Worm (Caenorhabditis elegans) whole organism, L3 larva: ENCODE measurements around the gene B0244.16.

Source experiments
- R02D3.7 ChIP-seq: fragments of 150-350 bp; optimal IDR thresholded peaks from 2 replicates; lab custom pipeline; 2014; ENCODE audit warnings: missing biosample characterization, missing genetic modification characterization
- ZK546.5 ChIP-seq: sonication (generic microtip); optimal IDR thresholded peaks from 2 replicates; lab custom pipeline; 2017; ENCODE audit warnings: missing biosample characterization, missing genetic modification characterization
- ama-1 ChIP-seq: fragments of 150-350 bp; optimal IDR thresholded peaks from 2 replicates; lab custom pipeline; 2018
- ceh-16 ChIP-seq: sonication (generic microtip); optimal IDR thresholded peaks from 2 replicates; lab custom pipeline; 2017; ENCODE audit warnings: missing biosample characterization, missing genetic modification characterization
- ceh-82 ChIP-seq: fragments of 150-350 bp; optimal IDR thresholded peaks from 2 replicates; lab custom pipeline; 2014; ENCODE audit warnings: missing biosample characterization, missing genetic modification characterization
- ceh-9 ChIP-seq: sonication (generic microtip); optimal IDR thresholded peaks from 2 replicates; lab custom pipeline; 2018; ENCODE audit warnings: missing biosample characterization, missing genetic modification characterization
- daf-12 ChIP-seq: fragments of 150-350 bp; optimal IDR thresholded peaks from 2 replicates; lab custom pipeline; 2014; ENCODE audit warnings: missing biosample characterization, missing genetic modification reagents, missing genetic modification characterization
- egl-27 ChIP-seq: sonication (generic microtip); optimal IDR thresholded peaks from 4 replicates; lab custom pipeline; 2017; ENCODE audit warnings: missing biosample characterization, missing genetic modification reagents, missing genetic modification characterization
- egl-5 ChIP-seq: fragments of 150-350 bp; optimal IDR thresholded peaks from 2 replicates; lab custom pipeline; 2017; ENCODE audit warnings: missing biosample characterization, missing genetic modification reagents, missing genetic modification characterization, inconsistent platforms
- elt-1 ChIP-seq: fragments of 150-350 bp; optimal IDR thresholded peaks from 2 replicates; lab custom pipeline; 2014; ENCODE audit warnings: missing biosample characterization, missing genetic modification characterization
- elt-2 ChIP-seq: sonication (generic microtip); optimal IDR thresholded peaks from 2 replicates; lab custom pipeline; 2016; ENCODE audit warnings: missing genetic modification reagents, mild to moderate bottlenecking, missing genetic modification characterization, missing compliant biosample characterization
- elt-3 ChIP-seq, 3 experiments: fragments of 150-350 bp in 1 of 3; sonication (generic microtip) in 2 of 3; optimal IDR thresholded peaks; 2 replicates in 2 of 3; 4 replicates in 1 of 3; lab custom pipeline; 2014 to 2017; ENCODE audit warnings: missing biosample characterization in 3 of 3, missing genetic modification characterization in 3 of 3
- eor-1 ChIP-seq, 2 experiments: fragments of 150-350 bp; optimal IDR thresholded peaks; 2 replicates each; lab custom pipeline; 2014 to 2018; ENCODE audit warnings: missing biosample characterization in 2 of 2, missing genetic modification characterization in 2 of 2
- fkh-2 ChIP-seq: fragments of 150-350 bp; optimal IDR thresholded peaks from 2 replicates; lab custom pipeline; 2014; ENCODE audit warnings: missing biosample characterization, missing genetic modification reagents, missing genetic modification characterization
- fos-1 ChIP-seq: fragments of 150-350 bp; optimal IDR thresholded peaks from 2 replicates; lab custom pipeline; 2014; ENCODE audit warnings: missing biosample characterization, missing genetic modification characterization
- hmg-11 ChIP-seq: sonication (generic microtip); optimal IDR thresholded peaks from 2 replicates; lab custom pipeline; 2016; ENCODE audit warnings: missing genetic modification characterization, missing compliant biosample characterization
- jun-1 ChIP-seq: fragments of 150-350 bp; optimal IDR thresholded peaks from 2 replicates; lab custom pipeline; 2014; ENCODE audit warnings: missing biosample characterization, missing genetic modification reagents, missing genetic modification characterization
- lin-15B ChIP-seq: fragments of 150-350 bp; optimal IDR thresholded peaks from 2 replicates; lab custom pipeline; 2014; ENCODE audit warnings: missing biosample characterization, missing genetic modification characterization
- lin-39 ChIP-seq: fragments of 150-350 bp; optimal IDR thresholded peaks from 2 replicates; lab custom pipeline; 2018; ENCODE audit warnings: missing biosample characterization, missing genetic modification reagents, missing genetic modification characterization
- lsy-12 ChIP-seq: sonication (generic microtip); optimal IDR thresholded peaks from 2 replicates; lab custom pipeline; 2016; ENCODE audit warnings: mild to moderate bottlenecking, missing genetic modification characterization, missing compliant biosample characterization
- mdl-1 ChIP-seq: fragments of 150-350 bp; optimal IDR thresholded peaks from 2 replicates; lab custom pipeline; 2014; ENCODE audit warnings: missing biosample characterization, missing genetic modification characterization
- nfya-1 ChIP-seq: sonication (generic microtip); optimal IDR thresholded peaks from 2 replicates; lab custom pipeline; 2017; ENCODE audit warnings: missing genetic modification characterization, mild to moderate bottlenecking, missing compliant biosample characterization, antibody characterized with exemption, moderate library complexity; ENCODE audit not compliant: insufficient read depth
- nhr-11 ChIP-seq: fragments of 150-350 bp; optimal IDR thresholded peaks from 2 replicates; lab custom pipeline; 2014; ENCODE audit warnings: missing biosample characterization, missing genetic modification characterization
- nhr-12 ChIP-seq: fragments of 150-350 bp; optimal IDR thresholded peaks from 2 replicates; lab custom pipeline; 2014; ENCODE audit warnings: missing biosample characterization, missing genetic modification characterization
- nhr-23 ChIP-seq: fragments of 150-350 bp; optimal IDR thresholded peaks from 2 replicates; lab custom pipeline; 2014; ENCODE audit warnings: missing biosample characterization, missing genetic modification reagents, missing genetic modification characterization
- nhr-237 ChIP-seq: fragments of 150-350 bp; optimal IDR thresholded peaks from 2 replicates; lab custom pipeline; 2014; ENCODE audit warnings: missing biosample characterization, missing genetic modification characterization
- nhr-25 ChIP-seq: sonication (generic microtip); optimal IDR thresholded peaks from 2 replicates; lab custom pipeline; 2017; ENCODE audit warnings: missing biosample characterization, missing genetic modification characterization
- nhr-43 ChIP-seq: sonication (generic microtip); optimal IDR thresholded peaks from 2 replicates; lab custom pipeline; 2016; ENCODE audit warnings: mild to moderate bottlenecking, missing genetic modification characterization, missing compliant biosample characterization; ENCODE audit not compliant: poor library complexity, severe bottlenecking
- nhr-76 ChIP-seq: fragments of 150-350 bp; sonication (generic microtip); optimal IDR thresholded peaks from 5 replicates; lab custom pipeline; 2014; ENCODE audit warnings: missing biosample characterization, missing genetic modification characterization
- nhr-77 ChIP-seq: fragments of 150-350 bp; optimal IDR thresholded peaks from 2 replicates; lab custom pipeline; 2014; ENCODE audit warnings: missing biosample characterization, missing genetic modification characterization
- pqm-1 ChIP-seq: fragments of 150-350 bp; optimal IDR thresholded peaks from 2 replicates; lab custom pipeline; 2017; ENCODE audit warnings: missing biosample characterization, missing genetic modification characterization, inconsistent platforms
- sea-2 ChIP-seq: fragments of 150-350 bp; sonication (generic microtip); optimal IDR thresholded peaks from 4 replicates; lab custom pipeline; 2014; ENCODE audit warnings: missing biosample characterization, missing genetic modification reagents, missing genetic modification characterization
- skn-1 ChIP-seq: fragments of 150-350 bp; optimal IDR thresholded peaks from 2 replicates; lab custom pipeline; 2014; ENCODE audit warnings: missing biosample characterization, missing genetic modification characterization
- snpc-4 ChIP-seq: fragments of 150-350 bp; optimal IDR thresholded peaks from 2 replicates; lab custom pipeline; 2014; ENCODE audit warnings: missing biosample characterization, missing genetic modification characterization
- tbx-2 ChIP-seq: sonication (generic microtip); optimal IDR thresholded peaks from 2 replicates; lab custom pipeline; 2016; ENCODE audit warnings: mild to moderate bottlenecking, missing genetic modification characterization, missing compliant biosample characterization
- unc-39 ChIP-seq: sonication (generic microtip); optimal IDR thresholded peaks from 4 replicates; lab custom pipeline; 2017; ENCODE audit warnings: missing biosample characterization, missing genetic modification characterization
- unc-62 ChIP-seq: fragments of 150-350 bp; sonication (generic microtip); optimal IDR thresholded peaks from 4 replicates; lab custom pipeline; 2014; ENCODE audit warnings: missing biosample characterization, missing genetic modification reagents, missing genetic modification characterization
- zag-1 ChIP-seq: fragments of 150-350 bp; optimal IDR thresholded peaks from 2 replicates; lab custom pipeline; 2014; ENCODE audit warnings: missing biosample characterization, missing genetic modification characterization
- ztf-11 ChIP-seq: fragments of 150-350 bp; optimal IDR thresholded peaks from 2 replicates; lab custom pipeline; 2014; ENCODE audit warnings: missing biosample characterization, missing genetic modification characterization
- ztf-4 ChIP-seq: fragments of 150-350 bp; optimal IDR thresholded peaks from 2 replicates; lab custom pipeline; 2014; ENCODE audit warnings: missing biosample characterization, missing genetic modification characterization

B0244.16 gene

ce11 chrIII:5706077-5706627 is 34.6 kb upstream of the B0244.16 start, which contains the start of gene rpl-23 (continued):
- TF ChIP-seq hmg-11 (tag; lab: Kevin White, UChicago) (peak; percentile 77), nhr-77 (tag; lab: Kevin White, UChicago) (peak; percentile 32), nhr-43 (peak; percentile 58), nhr-23 (tag; lab: Kevin White, UChicago) (peak; percentile 99), elt-1 (tag; lab: Kevin White, UChicago) (peak; percentile 48)

ce11 chrIII:5707546-5707945 is 33.2 kb upstream of the B0244.16 start:
- TF ChIP-seq nhr-25 (tag; lab: Kevin White, UChicago): no peak
- TF ChIP-seq zag-1 (tag; lab: Kevin White, UChicago): no peak
- TF ChIP-seq tbx-2 (tag; lab: Kevin White, UChicago): no peak
- TF ChIP-seq ceh-9: no peak
- TF ChIP-seq ama-1: peak; percentile 19
- TF ChIP-seq, all 47 proteins: peak for 1

ce11 chrIII:5708024-5708423 is 32.7 kb upstream of the B0244.16 start:
- TF ChIP-seq lin-15B (tag; lab: Kevin White, UChicago) (no peak), lin-39 (tag; lab: Kevin White, UChicago) (peak; percentile 69)

- no peak for TF ChIP-seq nhr-77 (tag; lab: Kevin White, UChicago)
- TF ChIP-seq egl-27: no peak
- TF ChIP-seq ceh-82 (tag; lab: Kevin White, UChicago): no peak
- TF ChIP-seq nfya-1 (tag; lab: Kevin White, UChicago): no peak
- no peak for TF ChIP-seq eor-1 (tag; optimal IDR thresholded peaks at IDR 0.05; lab: Kevin White, UChicago)
- no peak for TF ChIP-seq nhr-76 (tag; lab: Kevin White, UChicago)
- TF ChIP-seq elt-2 (tag; lab: Kevin White, UChicago): peak; percentile 28
- TF ChIP-seq lin-39 (tag; lab: Kevin White, UChicago): no peak
- TF ChIP-seq ZK546.5 (tag; lab: Kevin White, UChicago): no peak
These were observed 31.5 kb upstream of the B0244.16 start, which contains the start of gene hpo-28 for ce11 chrIII:5709224-5709623. TSS of gene hpo-28 (minus strand) at chrIII:5709324.

- TF ChIP-seq snpc-4 (tag; lab: Kevin White, UChicago): no peak
These were observed 30.7 kb upstream of the B0244.16 start, which contains the start of gene B0336.12 for ce11 chrIII:5710045-5710444. TSS of gene B0336.12 (minus strand) at chrIII:5710145.

- peak; percentile 66 for TF ChIP-seq nhr-25 (tag; lab: Kevin White, UChicago)
- peak; percentile 49 for TF ChIP-seq pqm-1 (tag; lab: Kevin White, UChicago)
- no peak for TF ChIP-seq ZK546.5 (tag; lab: Kevin White, UChicago)
- TF ChIP-seq hmg-11 (tag; lab: Kevin White, UChicago): peak; percentile 5
- peak; percentile 45 for TF ChIP-seq ama-1
- TF ChIP-seq nhr-11: no peak
- TF ChIP-seq lin-39 (tag; lab: Kevin White, UChicago): peak; percentile 40
- TF ChIP-seq egl-27: no peak
- no peak for TF ChIP-seq sea-2 (GFP tag; lab: Kevin White, UChicago)
- TF ChIP-seq elt-2 (tag; lab: Kevin White, UChicago): peak; percentile 58
- no peak for TF ChIP-seq ceh-82 (tag; lab: Kevin White, UChicago)
- no peak for TF ChIP-seq unc-39 (tag; lab: Kevin White, UChicago)
- no peak for TF ChIP-seq fos-1 (tag; lab: Kevin White, UChicago)
- TF ChIP-seq snpc-4 (tag; lab: Kevin White, UChicago): no peak
- TF ChIP-seq elt-1 (tag; lab: Kevin White, UChicago): no peak
- peak; percentile 95 for TF ChIP-seq nfya-1 (tag; lab: Kevin White, UChicago)
- no peak for TF ChIP-seq ztf-4 (tag; lab: Kevin White, UChicago)
- no peak for TF ChIP-seq egl-5 (tag; lab: Kevin White, UChicago)
- peak; percentile 40 for TF ChIP-seq unc-62
- TF ChIP-seq ceh-16 (tag; lab: Kevin White, UChicago): no peak
- peak; percentile 18 for TF ChIP-seq skn-1 (tag; lab: Kevin White, UChicago)
- TF ChIP-seq R02D3.7 (tag; lab: Kevin White, UChicago): no peak
- TF ChIP-seq nhr-237 (tag; lab: Kevin White, UChicago): no peak
- TF ChIP-seq lin-15B (tag; lab: Kevin White, UChicago): peak; percentile 55
- TF ChIP-seq ztf-11 (tag; lab: Kevin White, UChicago): no peak
- no peak for TF ChIP-seq eor-1 (tag; optimal IDR thresholded peaks at IDR 0.05; lab: Kevin White, UChicago)
- TF ChIP-seq mdl-1: no peak
- no peak for TF ChIP-seq nhr-77 (tag; lab: Kevin White, UChicago)
- TF ChIP-seq tbx-2 (tag; lab: Kevin White, UChicago): no peak
- no peak for TF ChIP-seq nhr-12 (tag; lab: Kevin White, UChicago)
- peak; percentile 81 for TF ChIP-seq nhr-43
- no peak for TF ChIP-seq fkh-2 (tag; lab: Kevin White, UChicago)
- no peak for TF ChIP-seq daf-12
- no peak for TF ChIP-seq zag-1 (tag; lab: Kevin White, UChicago)
- peak; percentile 63 for TF ChIP-seq lsy-12 (tag; lab: Kevin White, UChicago)
- no peak for TF ChIP-seq jun-1 (tag; lab: Kevin White, UChicago)
- TF ChIP-seq elt-3 (tag; optimal IDR thresholded peaks at IDR 0.05; lab: Kevin White, UChicago): no peak
These were observed 30.1 kb upstream of the B0244.16 start for ce11 chrIII:5710676-5711075.
